Worm (Caenorhabditis elegans): Measurements from ENCODE around the gene tra-2.

tra-2 gene

DNA sequence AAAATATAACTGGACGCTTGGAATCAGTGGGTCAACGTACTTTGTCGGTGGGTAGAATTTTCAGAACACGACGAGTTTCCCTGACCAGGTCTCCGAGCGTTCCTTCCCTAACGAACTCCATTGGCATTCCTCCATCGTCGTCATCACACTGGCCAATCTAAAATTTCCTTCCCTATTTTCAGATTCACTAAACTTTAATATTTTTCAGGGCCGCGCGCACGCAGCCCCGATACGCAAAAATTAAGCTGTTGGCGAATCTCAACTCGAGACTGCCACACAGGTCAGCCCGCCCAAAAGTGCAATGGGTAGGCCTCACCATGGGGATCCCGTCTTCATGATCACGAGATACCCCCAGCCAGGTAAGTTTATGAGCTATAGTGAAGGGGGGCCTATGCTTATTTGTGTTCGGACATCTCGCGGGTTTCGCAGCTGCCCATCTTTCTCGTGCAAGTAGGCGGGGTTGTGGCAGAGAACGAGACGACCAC is 2.8 kb upstream of the tra-2 start:
- peak; percentile 66 for TF ChIP-seq set-16 (GFP tag; IDR thresholded peaks at IDR 0.05)
- TF ChIP-seq tra-1 (GFP tag; IDR thresholded peaks at IDR 0.05), result peak; percentile 55; the same call in 1 of the 2 replicates
- TF ChIP-seq madf-5 (GFP tag; IDR thresholded peaks at IDR 0.05), result no peak
- peak; percentile 57 for TF ChIP-seq duxl-1 (tag; optimal IDR thresholded peaks at IDR 0.05; ENCODE audit: poor library complexity)
- 0 out of 2 replicates have a peak, but pooled peaks have one; percentile 20 for TF ChIP-seq ceh-20 (GFP tag; IDR thresholded peaks at IDR 0.05)
- peak; percentile 2 for TF ChIP-seq lir-3 (tag; optimal IDR thresholded peaks at IDR 0.05)
- peak; percentile 58 for TF ChIP-seq ctbp-1 (GFP tag; IDR thresholded peaks at IDR 0.05)
- TF ChIP-seq mes-2 (tag; optimal IDR thresholded peaks at IDR 0.05; ENCODE audit: poor library complexity, severe bottlenecking), result peak; percentile 82
- peak; percentile 60 to 90 for TF ChIP-seq daf-16 (GFP tag; optimal IDR thresholded peaks at IDR 0.05)
- peak; percentile 63 for TF ChIP-seq daf-16 (tag; optimal IDR thresholded peaks at IDR 0.05)
- peak; percentile 42 for TF ChIP-seq mxl-3 (GFP tag; optimal IDR thresholded peaks at IDR 0.05)
- peak; percentile 78 for TF ChIP-seq T20F7.1 (GFP tag; optimal IDR thresholded peaks at IDR 0.05)
- TF ChIP-seq ama-1 (optimal IDR thresholded peaks at IDR 0.05), result peak; percentile 98
- TF ChIP-seq mep-1 (tag; optimal IDR thresholded peaks at IDR 0.05), result peak; percentile 83
- no peak for TF ChIP-seq daf-12 (tag; optimal IDR thresholded peaks at IDR 0.05)
- TF ChIP-seq R02D3.7 (tag; optimal IDR thresholded peaks at IDR 0.05), result no peak
- peak; percentile 81 for TF ChIP-seq dve-1 (tag; optimal IDR thresholded peaks at IDR 0.05; ENCODE audit: insufficient read depth)
- TF ChIP-seq cey-2 (tag; optimal IDR thresholded peaks at IDR 0.05; ENCODE audit: borderline replicate concordance, insufficient read depth), result no peak
- no peak for TF ChIP-seq dmd-9 (GFP tag; IDR thresholded peaks at IDR 0.05)
- TF ChIP-seq vab-7 (GFP tag; IDR thresholded peaks at IDR 0.05), result peak; percentile 60; the same call in 1 of the 2 replicates
- peak; percentile 38 for TF ChIP-seq dpl-1 (GFP tag; optimal IDR thresholded peaks at IDR 0.05)
- TF ChIP-seq php-3 (GFP tag; IDR thresholded peaks at IDR 0.05), result peak; percentile 63; the same call in 1 of the 2 replicates
- peak; percentile 96 for TF ChIP-seq T26A8.4 (GFP tag; IDR thresholded peaks at IDR 0.05)
- 0 out of 2 replicates have a peak, but pooled peaks have one; percentile 50 for TF ChIP-seq nhr-41 (GFP tag; IDR thresholded peaks at IDR 0.05)
- no peak for TF ChIP-seq ceh-32 (tag; optimal IDR thresholded peaks at IDR 0.05; ENCODE audit: poor library complexity)
- peak in 1 of 2 experiments; percentile 69 for TF ChIP-seq lsy-2 (tag; optimal IDR thresholded peaks at IDR 0.05)
- peak; percentile 91 for TF ChIP-seq hlh-30 (tag; optimal IDR thresholded peaks at IDR 0.05; ENCODE audit: insufficient read depth)
- peak; percentile 42 for TF ChIP-seq dmd-6 (GFP tag; IDR thresholded peaks at IDR 0.05)
- peak; percentile 70; the same call in 1 of the 2 replicates for TF ChIP-seq pha-4 (GFP tag; IDR thresholded peaks at IDR 0.05)
- no peak for TF ChIP-seq pha-4 (tag; optimal IDR thresholded peaks at IDR 0.05)
- peak in 1 of 2 experiments; percentile 69 for TF ChIP-seq unc-62 (GFP tag; optimal IDR thresholded peaks at IDR 0.05 in 1 of 2)
- no peak for TF ChIP-seq unc-62 (tag; optimal IDR thresholded peaks at IDR 0.05)
- 0 out of 2 replicates have a peak, but pooled peaks have one; percentile 14 for TF ChIP-seq hmg-1.1 (GFP tag; IDR thresholded peaks at IDR 0.05)
- TF ChIP-seq snpc-1.2 (GFP tag; IDR thresholded peaks at IDR 0.05), result peak; percentile 82
- TF ChIP-seq lin-1 (GFP tag; IDR thresholded peaks at IDR 0.05), result peak; percentile 53; the same call in 1 of the 2 replicates
- TF ChIP-seq nhr-25 (tag; optimal IDR thresholded peaks at IDR 0.05; ENCODE audit: borderline replicate concordance, insufficient read depth), result peak; percentile 83
- TF ChIP-seq F49E8.2 (tag; optimal IDR thresholded peaks at IDR 0.05; ENCODE audit: borderline replicate concordance), result peak; percentile 82
- peak; percentile 91 for TF ChIP-seq nhr-102 (tag; optimal IDR thresholded peaks at IDR 0.05)
- TF ChIP-seq mdl-1 (tag; optimal IDR thresholded peaks at IDR 0.05), result peak; percentile 42 to 72
- TF ChIP-seq skn-1 (tag; optimal IDR thresholded peaks at IDR 0.05), result no peak
- 0 out of 2 replicates have a peak, but pooled peaks have one; percentile 70 for TF ChIP-seq D1046.2 (GFP tag; IDR thresholded peaks at IDR 0.05)
- TF ChIP-seq Y48G9A.11 (GFP tag; IDR thresholded peaks at IDR 0.05), result peak; percentile 91
- peak; percentile 68 for TF ChIP-seq lin-13 (GFP tag; optimal IDR thresholded peaks at IDR 0.05)
- peak; percentile 87 for TF ChIP-seq nhr-42 (GFP tag; IDR thresholded peaks at IDR 0.05)
- TF ChIP-seq lim-7 (GFP tag; IDR thresholded peaks at IDR 0.05), result 0 out of 2 replicates have a peak, but pooled peaks have one; percentile 5
- TF ChIP-seq mdt-29 (GFP tag; IDR thresholded peaks at IDR 0.05), result peak; percentile 55; the same call in 1 of the 2 replicates
- 0 out of 2 replicates have a peak, but pooled peaks have one; percentile 34 for TF ChIP-seq mxl-2 (GFP tag; conservative IDR thresholded peaks at IDR 0.05)
- no peak for TF ChIP-seq nhr-11 (tag; optimal IDR thresholded peaks at IDR 0.05)
